Worm (Caenorhabditis elegans) whole organism, L2 larva: ENCODE data around the gene Y105C5A.24.

Experiments used
- aly-2 ChIP-seq: fragments of 150-350 bp; optimal IDR thresholded peaks from 2 replicates; lab custom pipeline; 2014; ENCODE audit warnings: missing biosample characterization, missing genetic modification characterization
- ama-1 ChIP-seq: fragments of 150-350 bp; optimal IDR thresholded peaks from 2 replicates; lab custom pipeline; 2018; ENCODE audit warnings: inconsistent platforms
- blmp-1 ChIP-seq: sonication (generic microtip); optimal IDR thresholded peaks from 2 replicates; lab custom pipeline; 2017; ENCODE audit warnings: missing genetic modification characterization, mild to moderate bottlenecking, missing compliant biosample characterization, antibody characterized with exemption, moderate library complexity; ENCODE audit not compliant: insufficient read depth
- egl-27 ChIP-seq: sonication (generic microtip); optimal IDR thresholded peaks from 3 replicates; lab custom pipeline; 2017; ENCODE audit warnings: missing biosample characterization, missing genetic modification reagents, missing genetic modification characterization
- elt-1 ChIP-seq: fragments of 150-350 bp; optimal IDR thresholded peaks from 2 replicates; lab custom pipeline; 2014; ENCODE audit warnings: missing biosample characterization, missing genetic modification characterization
- gmeb-1 ChIP-seq: fragments of 150-350 bp; optimal IDR thresholded peaks from 2 replicates; lab custom pipeline; 2014; ENCODE audit warnings: missing biosample characterization, missing genetic modification characterization
- mab-5 ChIP-seq: fragments of 150-350 bp; optimal IDR thresholded peaks from 2 replicates; lab custom pipeline; 2014; ENCODE audit warnings: missing biosample characterization, missing genetic modification characterization
- nhr-6 ChIP-seq: fragments of 150-350 bp; optimal IDR thresholded peaks from 2 replicates; lab custom pipeline; 2014; ENCODE audit warnings: missing biosample characterization, missing genetic modification characterization
- peb-1 ChIP-seq: fragments of 150-350 bp; optimal IDR thresholded peaks from 2 replicates; lab custom pipeline; 2014; ENCODE audit warnings: missing biosample characterization, missing genetic modification characterization
- snpc-4 ChIP-seq: fragments of 150-350 bp; optimal IDR thresholded peaks from 2 replicates; lab custom pipeline; 2014; ENCODE audit warnings: missing biosample characterization, missing genetic modification characterization
- unc-62 ChIP-seq: fragments of 150-350 bp; optimal IDR thresholded peaks from 2 replicates; lab custom pipeline; 2014; ENCODE audit warnings: missing biosample characterization, missing genetic modification reagents, missing genetic modification characterization
- zag-1 ChIP-seq: fragments of 150-350 bp; optimal IDR thresholded peaks from 2 replicates; lab custom pipeline; 2014; ENCODE audit warnings: missing biosample characterization, missing genetic modification characterization
- ztf-11 ChIP-seq: sonication (generic microtip); optimal IDR thresholded peaks from 2 replicates; lab custom pipeline; 2017; ENCODE audit warnings: missing biosample characterization, missing genetic modification characterization

DNA sequence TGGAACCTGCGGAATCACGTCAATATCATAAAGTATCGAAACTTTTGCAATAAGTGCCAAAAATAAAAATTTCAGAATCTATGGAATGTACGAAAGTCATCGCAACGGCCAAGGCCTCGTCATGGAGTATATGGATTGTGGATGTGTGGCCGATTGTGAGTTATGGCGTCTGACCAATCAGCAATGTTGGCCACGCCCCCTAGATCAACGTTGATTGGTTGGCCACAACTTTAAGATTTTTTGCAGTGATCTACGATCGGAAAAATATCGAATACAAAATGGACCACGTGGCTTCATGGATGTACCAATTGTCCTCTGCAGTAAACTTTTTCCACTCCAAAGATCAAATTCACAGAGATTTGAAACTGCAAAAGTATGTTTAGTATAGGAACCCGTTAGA lies 972 bp downstream of the Y105C5A.24 start:
- TF ChIP-seq peb-1 (tag; lab: Kevin White, UChicago): no peak
- no peak for TF ChIP-seq ama-1 (lab: Kevin White, UChicago)
- TF ChIP-seq aly-2 (tag; lab: Kevin White, UChicago): no peak
- no peak for TF ChIP-seq ztf-11 (tag; lab: Kevin White, UChicago)
- no peak for TF ChIP-seq mab-5 (tag; lab: Kevin White, UChicago)
- TF ChIP-seq egl-27 (tag; lab: Kevin White, UChicago): no peak
- TF ChIP-seq snpc-4: no peak
- TF ChIP-seq zag-1 (tag; lab: Kevin White, UChicago): no peak
- no peak for TF ChIP-seq blmp-1 (tag; lab: Kevin White, UChicago)
- TF ChIP-seq elt-1 (tag; lab: Kevin White, UChicago): no peak
- TF ChIP-seq unc-62 (GFP tag; lab: Kevin White, UChicago): no peak
- no peak for TF ChIP-seq gmeb-1
- no peak for TF ChIP-seq nhr-6 (tag; lab: Kevin White, UChicago)
